Worm (Caenorhabditis elegans) whole organism, young adult: ENCODE data around the gene btb-9.

ENCODE experiments used
- B0019.2 ChIP-seq: fragments of 200-800 bp; sonication (Bioruptor generic); conservative IDR thresholded peaks from 2 replicates; pipeline ENCODE4 v1.3.6; 2022; ENCODE audit warnings: missing genetic modification reagents, missing genetic modification characterization, missing compliant biosample characterization
- B0035.1 ChIP-seq: sonication (generic microtip); optimal IDR thresholded peaks from 2 replicates; lab custom pipeline; 2016; ENCODE audit warnings: missing genetic modification characterization, mild to moderate bottlenecking, missing compliant biosample characterization, missing genotype, missing genetic modification reagents
- C17E4.6 ChIP-seq: fragments of 200-800 bp; sonication (Bioruptor generic); IDR thresholded peaks from 2 replicates; pipeline ENCODE4 v1.3.6; 2022; ENCODE audit warnings: missing genetic modification reagents, missing genetic modification characterization, missing compliant biosample characterization
- F33H1.4 ChIP-seq: fragments of 200-800 bp; sonication (Bioruptor generic); IDR thresholded peaks from 2 replicates; pipeline ENCODE4 v1.3.6; 2022; ENCODE audit warnings: missing genetic modification reagents, missing genetic modification characterization, missing compliant biosample characterization
- F37B4.10 ChIP-seq: fragments of 200-800 bp; sonication (Bioruptor generic); IDR thresholded peaks from 2 replicates; pipeline ENCODE4 v1.3.6; 2022; ENCODE audit warnings: missing genetic modification characterization, missing compliant biosample characterization
- F49E8.2 ChIP-seq: sonication (generic microtip); optimal IDR thresholded peaks from 3 replicates; lab custom pipeline; 2017; ENCODE audit warnings: missing genetic modification characterization, mild to moderate bottlenecking, missing compliant biosample characterization, antibody characterized with exemption, moderate library complexity; ENCODE audit not compliant: insufficient read depth
- F55B11.4 ChIP-seq: sonication (generic microtip); optimal IDR thresholded peaks from 2 replicates; lab custom pipeline; 2016; ENCODE audit warnings: missing compliant biosample characterization, missing genetic modification characterization, borderline replicate concordance; ENCODE audit not compliant: insufficient read depth
- K11D2.4 ChIP-seq: fragments of 200-800 bp; sonication (Bioruptor generic); IDR thresholded peaks from 2 replicates; pipeline ENCODE4 v1.3.6; 2022; ENCODE audit warnings: missing genetic modification reagents, missing genetic modification characterization, missing compliant biosample characterization
- T07F8.4 ChIP-seq: sonication (generic microtip); optimal IDR thresholded peaks from 2 replicates; lab custom pipeline; 2016; ENCODE audit warnings: mild to moderate bottlenecking, missing genetic modification characterization, moderate library complexity, missing compliant biosample characterization
- ZK185.1 ChIP-seq: sonication (generic microtip); optimal IDR thresholded peaks from 2 replicates; lab custom pipeline; 2016; ENCODE audit warnings: mild to moderate bottlenecking, missing genetic modification characterization, missing compliant biosample characterization; ENCODE audit not compliant: poor library complexity, severe bottlenecking
- aptf-3 ChIP-seq: fragments of 200-800 bp; sonication (Bioruptor generic); IDR thresholded peaks from 2 replicates; pipeline ENCODE4 v1.3.6; 2022; ENCODE audit warnings: missing genetic modification characterization, missing compliant biosample characterization
- ccch-3 ChIP-seq: fragments of 200-800 bp; sonication (Bioruptor generic); optimal IDR thresholded peaks from 2 replicates; lab custom pipeline; 2018; ENCODE audit warnings: mild to moderate bottlenecking, missing genetic modification characterization, missing compliant biosample characterization
- cebp-1 ChIP-seq, 2 experiments: fragments of 200-800 bp in 1 of 2; sonication (Bioruptor generic) in 1 of 2; sonication (generic microtip) in 1 of 2; IDR thresholded peaks in 1 of 2; optimal IDR thresholded peaks in 1 of 2; 2 replicates each; pipeline versions ENCODE4 v1.3.6 to Lab custom; 2017 to 2022; ENCODE audit warnings: missing compliant biosample characterization in 2 of 2, missing genetic modification characterization in 2 of 2, mild to moderate bottlenecking in 1 of 2, missing genetic modification reagents in 1 of 2, moderate library complexity in 1 of 2
- cebp-2 ChIP-seq: fragments of 200-800 bp; sonication (Bioruptor generic); IDR thresholded peaks from 2 replicates; pipeline ENCODE4 v1.3.6; 2022; ENCODE audit warnings: missing genetic modification characterization, missing compliant biosample characterization
- ceh-100 ChIP-seq: fragments of 200-800 bp; sonication (Bioruptor generic); IDR thresholded peaks from 2 replicates; pipeline ENCODE4 v1.3.6; 2022; ENCODE audit warnings: missing genetic modification reagents, missing genetic modification characterization, missing compliant biosample characterization
- ceh-91 ChIP-seq: fragments of 200-800 bp; sonication (Bioruptor generic); IDR thresholded peaks from 2 replicates; pipeline ENCODE4 v1.3.6; 2022; ENCODE audit warnings: missing genetic modification reagents, missing genetic modification characterization, missing compliant biosample characterization
- efl-1 ChIP-seq: fragments of 150-350 bp; optimal IDR thresholded peaks from 2 replicates; lab custom pipeline; 2014; ENCODE audit warnings: missing biosample characterization, missing genetic modification reagents, missing genetic modification characterization
- hmg-20 ChIP-seq: fragments of 200-800 bp; sonication (Bioruptor generic); IDR thresholded peaks from 2 replicates; pipeline ENCODE4 v1.3.6; 2022; ENCODE audit warnings: missing genetic modification reagents, missing genetic modification characterization, missing compliant biosample characterization
- lin-35 ChIP-seq, 3 experiments: fragments of 150-350 bp in 2 of 3; sonication (generic microtip) in 1 of 3; optimal IDR thresholded peaks; 2 replicates each; lab custom pipeline; 2014 to 2018; ENCODE audit warnings: missing biosample characterization in 3 of 3, missing genetic modification characterization in 3 of 3, missing genetic modification reagents in 3 of 3
- madf-8 ChIP-seq: fragments of 200-800 bp; sonication (Bioruptor generic); conservative IDR thresholded peaks from 2 replicates; pipeline ENCODE4 v1.3.6; 2022; ENCODE audit warnings: missing genetic modification reagents, missing genetic modification characterization, missing compliant biosample characterization
- mcd-1 ChIP-seq: fragments of 200-800 bp; sonication (Bioruptor generic); IDR thresholded peaks from 2 replicates; pipeline ENCODE4 v1.3.6; 2022; ENCODE audit warnings: missing genetic modification reagents, missing genetic modification characterization, missing compliant biosample characterization
- pha-4 ChIP-seq: fragments of 150-350 bp; sonication (generic microtip); optimal IDR thresholded peaks from 2 replicates; lab custom pipeline; 2014; ENCODE audit warnings: missing biosample characterization, missing genetic modification reagents, missing genetic modification characterization
- rcor-1 ChIP-seq: fragments of 200-800 bp; sonication (Bioruptor generic); IDR thresholded peaks from 2 replicates; pipeline ENCODE4 v1.3.6; 2022; ENCODE audit warnings: missing genetic modification reagents, missing genetic modification characterization, missing compliant biosample characterization
- rpc-1 ChIP-seq, 2 experiments: fragments of 150-350 bp in 1 of 2; sonication (generic microtip) in 1 of 2; optimal IDR thresholded peaks; 2 replicates each; lab custom pipeline; 2014 to 2018; ENCODE audit warnings: missing biosample characterization in 1 of 2, missing genetic modification characterization in 1 of 2, missing genetic modification reagents in 1 of 2, missing genotype in 1 of 2
- sdz-38 ChIP-seq: sonication (generic microtip); optimal IDR thresholded peaks from 2 replicates; lab custom pipeline; 2016; ENCODE audit warnings: missing genotype, missing genetic modification characterization, missing compliant biosample characterization
- sea-2 ChIP-seq: fragments of 200-800 bp; sonication (Bioruptor generic); IDR thresholded peaks from 2 replicates; pipeline ENCODE4 v1.3.6; 2022; ENCODE audit warnings: missing genetic modification characterization, missing compliant biosample characterization
- snpc-3.4 ChIP-seq: sonication (generic microtip); optimal IDR thresholded peaks from 2 replicates; lab custom pipeline; 2017; ENCODE audit warnings: missing genetic modification characterization, mild to moderate bottlenecking, missing compliant biosample characterization, antibody characterized with exemption, moderate library complexity, missing genotype, missing genetic modification reagents
- snpc-4 ChIP-seq, 5 experiments: fragments of 150-350 bp in 1 of 5; sonication (generic microtip) in 4 of 5; optimal IDR thresholded peaks; 2 replicates each; lab custom pipeline; 2014 to 2018; ENCODE audit warnings: missing genetic modification characterization in 5 of 5, missing biosample characterization in 3 of 5, antibody characterized with exemption in 2 of 5, mild to moderate bottlenecking in 2 of 5, missing compliant biosample characterization in 2 of 5, missing genotype in 2 of 5, moderate library complexity in 2 of 5, missing genetic modification reagents in 1 of 5
- somi-1 ChIP-seq: fragments of 200-800 bp; sonication (Bioruptor generic); optimal IDR thresholded peaks from 2 replicates; lab custom pipeline; 2018; ENCODE audit warnings: mild to moderate bottlenecking, missing genetic modification characterization, missing compliant biosample characterization
- sptf-2 ChIP-seq: fragments of 200-800 bp; sonication (Bioruptor generic); optimal IDR thresholded peaks from 2 replicates; lab custom pipeline; 2018; ENCODE audit warnings: mild to moderate bottlenecking, missing genetic modification characterization, missing compliant biosample characterization
- zim-3 ChIP-seq: sonication (generic microtip); optimal IDR thresholded peaks from 2 replicates; lab custom pipeline; 2017; ENCODE audit warnings: mild to moderate bottlenecking, missing genetic modification characterization, moderate library complexity, missing compliant biosample characterization
- ztf-18 ChIP-seq: sonication (generic microtip); optimal IDR thresholded peaks from 2 replicates; lab custom pipeline; 2016; ENCODE audit warnings: missing genotype, mild to moderate bottlenecking, missing genetic modification characterization, missing compliant biosample characterization
- ztf-25 ChIP-seq: fragments of 200-800 bp; sonication (Bioruptor generic); IDR thresholded peaks from 2 replicates; pipeline ENCODE4 v1.3.6; 2022; ENCODE audit warnings: missing genetic modification reagents, missing genetic modification characterization, missing compliant biosample characterization
- ztf-28 ChIP-seq: fragments of 200-800 bp; sonication (Bioruptor generic); IDR thresholded peaks from 2 replicates; pipeline ENCODE4 v1.3.6; 2022; ENCODE audit warnings: missing genetic modification reagents, missing genetic modification characterization, missing compliant biosample characterization

Gene btb-9

DNA sequence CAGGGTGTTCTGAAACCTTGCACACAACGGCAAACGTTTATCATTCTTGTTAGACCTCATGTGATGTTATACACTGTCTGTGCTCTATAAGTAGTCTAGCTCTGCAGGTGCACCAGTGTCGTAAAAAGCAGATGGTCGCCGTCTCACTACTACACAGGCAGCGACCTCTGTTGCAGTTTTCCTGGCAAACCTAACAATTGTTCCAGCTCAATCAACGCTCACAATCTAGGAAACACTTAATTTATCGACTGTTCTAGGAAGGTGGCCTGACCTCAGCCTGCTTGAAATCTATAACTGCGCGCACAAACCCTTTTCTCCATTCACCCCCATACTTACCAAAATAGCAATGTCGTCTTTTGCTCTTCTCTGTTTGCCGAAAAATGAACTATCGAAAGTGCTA, 4.0 kb upstream of the btb-9 start, which contains the start of gene fbxb-11:
Gene fbxb-11, plus strand, starts transcription at position 301 of the 400 bp plus-strand sequence.
- no peak for TF ChIP-seq snpc-4 (GFP tag; optimal IDR thresholded peaks at IDR 0.05; lab: Kevin White, UChicago)
- no peak for TF ChIP-seq snpc-4 (tag; optimal IDR thresholded peaks at IDR 0.05; lab: Kevin White, UChicago)
- TF ChIP-seq T07F8.4 (tag; lab: Kevin White, UChicago): no peak
- TF ChIP-seq hmg-20 (GFP tag; lab: Robert Waterston, UW): no peak
- no peak for TF ChIP-seq zim-3
- TF ChIP-seq F49E8.2: no peak
- TF ChIP-seq cebp-2: no peak
- no peak for TF ChIP-seq ztf-25
- no peak for TF ChIP-seq efl-1 (GFP tag; lab: Kevin White, UChicago)
- TF ChIP-seq F37B4.10 (GFP tag; lab: Robert Waterston, UW): no peak
- TF ChIP-seq sptf-2 (GFP tag; lab: Kevin White, UChicago): no peak
- TF ChIP-seq rcor-1: no peak
- no peak for TF ChIP-seq mcd-1 (GFP tag; lab: Robert Waterston, UW)

DNA sequence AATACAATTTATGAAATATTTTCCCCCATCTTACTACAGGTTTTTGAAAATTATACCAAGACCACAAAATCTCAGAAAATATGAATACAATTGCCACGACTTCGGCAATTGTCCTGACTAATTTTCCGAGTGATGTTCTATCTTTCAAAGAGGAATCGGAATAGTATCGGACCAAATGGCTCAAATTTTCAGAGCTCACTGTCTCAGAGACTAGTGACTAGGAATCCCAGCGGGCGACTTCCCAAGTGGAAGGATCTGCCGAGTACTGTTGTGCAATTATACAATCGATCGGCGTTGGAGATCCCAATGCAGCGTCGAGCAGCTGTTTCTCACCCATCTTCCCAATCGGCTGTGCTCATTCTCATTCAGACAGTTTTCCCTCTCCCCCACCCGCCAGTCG, 2.6 kb upstream of the btb-9 start, which contains the start of gene F45C12.17:
Gene F45C12.17, plus strand, starts transcription at position 377 of the 400 bp plus-strand sequence.
- TF ChIP-seq ZK185.1 (tag; lab: Kevin White, UChicago): no peak
- TF ChIP-seq B0019.2: no peak
- TF ChIP-seq ztf-18: no peak
- no peak for TF ChIP-seq pha-4 (tag; lab: Kevin White, UChicago)
- no peak for TF ChIP-seq ccch-3
- no peak for TF ChIP-seq rpc-1 (optimal IDR thresholded peaks at IDR 0.05; lab: Kevin White, UChicago)
- no peak for TF ChIP-seq rpc-1 (tag; optimal IDR thresholded peaks at IDR 0.05; lab: Kevin White, UChicago)
- no peak for TF ChIP-seq F55B11.4 (tag; lab: Kevin White, UChicago)

ce11 chrII:1730103-1730502, 1.8 kb downstream of the btb-9 start, which contains the start of gene ceh-81:
Gene ceh-81 (plus strand): TSS chrII:1730403.
- TF ChIP-seq B0035.1 (tag; lab: Kevin White, UChicago) (no peak), sea-2 (GFP tag; lab: Robert Waterston, UW) (no peak)

DNA sequence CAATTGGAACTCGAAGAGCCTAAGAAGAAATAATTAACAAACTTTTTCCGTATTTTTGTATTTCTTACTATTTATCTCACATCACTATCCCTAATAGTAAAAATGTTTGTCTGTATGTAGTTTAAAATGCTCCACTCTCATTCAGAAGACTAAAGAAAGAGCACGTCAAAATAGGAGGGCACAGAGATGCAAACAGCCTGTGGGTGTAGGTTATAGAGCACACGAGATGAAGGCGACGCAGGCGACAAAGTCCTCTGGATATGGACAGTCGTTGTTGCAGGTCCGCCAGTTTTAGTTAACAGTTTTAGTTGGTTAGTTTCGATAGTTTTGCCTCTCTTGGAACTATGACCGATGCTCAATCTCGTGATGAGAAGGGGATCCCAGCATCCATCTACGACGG, 3.6 kb downstream of the btb-9 start, which contains the start of gene ceh-82:
Gene ceh-82, plus strand, starts transcription at position 301 of the 400 bp plus-strand sequence.
- TF ChIP-seq ceh-100 (GFP tag; lab: Robert Waterston, UW) (no peak), cebp-1 (GFP tag; IDR thresholded peaks at IDR 0.05; lab: Robert Waterston, UW) (no peak), cebp-1 (tag; optimal IDR thresholded peaks at IDR 0.05; lab: Kevin White, UChicago) (no peak), lin-35 (GFP tag; optimal IDR thresholded peaks at IDR 0.05; lab: Kevin White, UChicago) (no peak), sdz-38 (no peak), F33H1.4 (no peak), madf-8 (GFP tag; lab: Robert Waterston, UW) (no peak), K11D2.4 (GFP tag; lab: Robert Waterston, UW) (no peak), aptf-3 (GFP tag; lab: Robert Waterston, UW) (no peak), ztf-28 (no peak), C17E4.6 (GFP tag; lab: Robert Waterston, UW) (no peak), snpc-3.4 (no peak), somi-1 (no peak), rcor-1 (no peak), ceh-91 (no peak)
